Fruit fly (Drosophila melanogaster) whole organism, wandering third instar larva: Measurements from ENCODE around the gene neb.

Experiments used
- Abd-B ChIP-seq: fragments of >200 bp; optimal IDR thresholded peaks from 2 replicates; lab custom pipeline; 2017; ENCODE audit warnings: missing biosample characterization, missing genetic modification characterization
- Myc ChIP-seq: fragments of >200 bp; optimal IDR thresholded peaks from 2 replicates; lab custom pipeline; 2017
- Vsx2 ChIP-seq: fragments of 200-300, 225-300 bp; sonication (Bioruptor generic); optimal IDR thresholded peaks from 2 replicates; lab custom pipeline; 2018; ENCODE audit warnings: missing biosample characterization, missing genetic modification characterization; ENCODE audit not compliant: partially characterized antibody
- dsf ChIP-seq: sonication (Bioruptor generic); optimal IDR thresholded peaks from 2 replicates; lab custom pipeline; 2016; ENCODE audit warnings: missing biosample characterization, missing genetic modification characterization, borderline replicate concordance
- psq ChIP-seq: fragments of 200-800 bp; sonication (Bioruptor generic); optimal IDR thresholded peaks from 3 replicates; lab custom pipeline; 2017; ENCODE audit warnings: missing biosample characterization, mild to moderate bottlenecking, missing genetic modification characterization, moderate library complexity
- sv ChIP-seq: fragments of 200-800 bp; sonication (Bioruptor generic); optimal IDR thresholded peaks from 3 replicates; lab custom pipeline; 2016; ENCODE audit warnings: missing biosample characterization, missing genetic modification characterization

dm6 chr2L:20086295-20087096, 10.9 kb downstream of the neb start:
- TF ChIP-seq sv (GFP tag; lab: Kevin White, UChicago) (peak; percentile 87), Myc (lab: Kevin White, UChicago) (no peak), dsf (GFP tag; lab: Kevin White, UChicago) (peak; percentile 51), psq (GFP tag; lab: Kevin White, UChicago) (peak; percentile 88), Vsx2 (no peak), Abd-B (GFP tag; lab: Kevin White, UChicago) (no peak)
